Fruit fly (Drosophila melanogaster) whole organism, wandering third instar larva: ENCODE data around the gene CG3348.

ENCODE experiments used
- Sp1 ChIP-seq: fragments of 200-800 bp; sonication (Bioruptor generic); optimal IDR thresholded peaks from 3 replicates; lab custom pipeline; 2019; ENCODE audit warnings: missing biosample characterization, mild to moderate bottlenecking, missing genetic modification characterization, moderate library complexity
- psq ChIP-seq: fragments of 200-800 bp; sonication (Bioruptor generic); optimal IDR thresholded peaks from 3 replicates; lab custom pipeline; 2017; ENCODE audit warnings: missing biosample characterization, mild to moderate bottlenecking, missing genetic modification characterization, moderate library complexity

DNA sequence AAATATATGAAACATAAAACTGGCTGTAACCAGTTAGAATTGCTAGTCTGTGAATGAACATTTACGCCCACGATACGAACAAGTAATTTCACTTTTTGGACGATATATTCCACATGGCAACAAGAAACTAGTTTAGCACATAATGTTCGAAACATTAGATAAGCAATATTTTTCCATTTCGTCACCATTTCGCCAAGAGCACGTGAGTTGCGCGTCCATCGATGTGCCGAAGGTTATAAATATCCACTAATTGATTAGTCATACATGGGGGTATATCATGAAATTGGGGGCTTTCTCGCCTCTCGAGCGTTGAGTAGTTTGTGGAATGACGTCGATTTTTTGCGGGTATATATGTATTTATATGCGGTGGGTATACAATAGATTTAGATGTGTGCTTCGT, 2.1 kb upstream of the CG3348 start:
- TF ChIP-seq psq (GFP tag; lab: Kevin White, UChicago) (no peak), Sp1 (GFP tag; lab: Kevin White, UChicago) (no peak)
